Worm (Caenorhabditis elegans): ENCODE measurements around the gene C10B5.3.
A peak's percentile ranks its signal among the peaks of the same experiment; 100 is the strongest.
"Not testable (repeated sequence)": the region's sequence is repeated elsewhere in the genome, so short reads cannot be mapped to it uniquely, and the experiment has no call there.

Gene C10B5.3

ce11 chrV:8536213-8536612 lies 51.8 kb downstream of the C10B5.3 start, which contains the start of gene his-39:
Gene his-39 (plus strand): TSS chrV:8536513.
- TF ChIP-seq ceh-28 (tag; optimal IDR thresholded peaks at IDR 0.05), result no peak

DNA sequence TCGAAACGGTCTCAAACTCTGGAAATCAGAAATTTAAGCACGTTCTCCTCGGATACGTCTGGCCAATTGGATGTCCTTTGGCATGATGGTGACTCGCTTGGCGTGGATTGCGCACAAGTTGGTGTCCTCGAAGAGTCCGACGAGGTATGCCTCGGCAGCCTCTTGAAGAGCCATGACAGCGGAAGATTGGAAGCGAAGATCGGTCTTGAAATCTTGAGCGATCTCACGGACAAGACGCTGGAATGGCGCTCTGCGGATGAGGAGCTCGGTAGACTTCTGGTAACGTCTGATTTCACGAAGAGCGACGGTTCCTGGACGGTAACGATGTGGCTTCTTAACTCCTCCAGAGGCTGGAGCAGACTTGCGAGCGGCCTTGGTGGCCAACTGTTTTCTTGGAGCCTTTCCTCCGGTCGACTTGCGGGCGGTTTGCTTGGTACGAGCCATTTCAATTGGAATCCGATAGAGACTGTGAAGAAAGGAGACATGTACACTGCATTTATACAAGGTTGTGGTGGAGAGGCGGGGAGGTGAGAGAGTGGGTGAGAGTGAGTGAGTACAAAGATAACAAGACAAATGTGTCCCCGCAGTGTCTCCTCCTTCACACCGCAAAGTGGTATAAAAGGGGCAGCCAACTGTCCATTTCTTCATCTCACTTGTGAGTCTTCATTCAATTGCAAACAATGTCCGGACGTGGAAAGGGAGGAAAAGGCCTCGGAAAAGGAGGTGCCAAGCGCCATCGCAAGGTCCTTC lies 53.3 kb downstream of the C10B5.3 start, which contains the start of the genes his-6 and his-5:
TSS of gene his-6 (minus strand) at position 444 of the 750 bp plus-strand sequence.
TSS of gene his-5 (plus strand) at position 681 of the 750 bp plus-strand sequence.
- TF ChIP-seq egl-43 (GFP tag; IDR thresholded peaks at IDR 0.05), result peak; percentile 56; the same call in 1 of the 2 replicates
- peak; percentile 14; the same call in 1 of the 2 replicates for TF ChIP-seq tra-1 (GFP tag; IDR thresholded peaks at IDR 0.05)
- TF ChIP-seq hmg-1.1 (GFP tag; IDR thresholded peaks at IDR 0.05), result peak; percentile 30; the same call in 1 of the 2 replicates
- peak; percentile 89 for TF ChIP-seq pha-4 (GFP tag; IDR thresholded peaks at IDR 0.05)
- TF ChIP-seq pha-4 (tag; optimal IDR thresholded peaks at IDR 0.05), result not testable (repeated sequence)
- TF ChIP-seq T26A8.4 (GFP tag; IDR thresholded peaks at IDR 0.05), result peak; percentile 80
- TF ChIP-seq mes-2 (tag; optimal IDR thresholded peaks at IDR 0.05; ENCODE audit: poor library complexity, severe bottlenecking), result peak; percentile 48
- 0 out of 2 replicates have a peak, but pooled peaks have one; percentile 27 for TF ChIP-seq dmd-9 (GFP tag; IDR thresholded peaks at IDR 0.05)
- TF ChIP-seq dmd-6 (GFP tag; IDR thresholded peaks at IDR 0.05), result peak; percentile 66
- peak; percentile 80 for TF ChIP-seq nhr-42 (GFP tag; IDR thresholded peaks at IDR 0.05)
- TF ChIP-seq F10B5.3 (tag; optimal IDR thresholded peaks at IDR 0.05), result peak; percentile 60
- peak; percentile 4 for TF ChIP-seq aha-1 (tag)
- TF ChIP-seq mxl-3 (GFP tag; optimal IDR thresholded peaks at IDR 0.05), result peak; percentile 5
- TF ChIP-seq duxl-1 (tag; optimal IDR thresholded peaks at IDR 0.05; ENCODE audit: poor library complexity), result peak; percentile 16
- peak; percentile 74; the same call in 1 of the 2 replicates for TF ChIP-seq php-3 (GFP tag; IDR thresholded peaks at IDR 0.05)
- 0 out of 2 replicates have a peak, but pooled peaks have one; percentile 12 for TF ChIP-seq lin-29 (GFP tag; IDR thresholded peaks at IDR 0.05)
- peak; percentile 70 for TF ChIP-seq set-16 (GFP tag; IDR thresholded peaks at IDR 0.05)
- peak; percentile 64 for TF ChIP-seq hlh-11 (tag; optimal IDR thresholded peaks at IDR 0.05)
- TF ChIP-seq lin-1 (GFP tag; IDR thresholded peaks at IDR 0.05), result 0 out of 2 replicates have a peak, but pooled peaks have one; percentile 16
- TF ChIP-seq nhr-102 (tag; optimal IDR thresholded peaks at IDR 0.05), result peak; percentile 61

DNA sequence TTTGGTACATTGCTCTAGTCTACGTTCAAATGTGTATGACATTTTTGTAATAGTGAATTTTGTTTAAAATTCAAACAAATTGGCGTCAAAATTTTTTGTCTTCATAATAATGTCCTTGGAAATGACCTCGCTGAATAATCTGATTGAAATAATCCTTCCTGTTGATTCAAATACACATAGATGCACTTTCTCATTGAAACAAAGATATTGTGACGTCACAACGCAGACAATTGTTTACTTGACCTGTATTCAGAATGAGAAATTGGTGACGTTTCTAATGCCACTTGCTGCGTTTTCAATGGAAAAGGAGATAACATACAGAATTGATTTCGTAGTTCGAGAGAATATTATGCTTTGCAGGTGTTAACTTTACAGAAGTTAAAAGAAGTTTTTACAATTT lies 54.1 kb downstream of the C10B5.3 start:
- TF ChIP-seq saeg-2 (GFP tag; IDR thresholded peaks at IDR 0.05), result no peak
- no peak for TF ChIP-seq lin-13 (GFP tag; optimal IDR thresholded peaks at IDR 0.05)
- TF ChIP-seq F10B5.3 (tag; optimal IDR thresholded peaks at IDR 0.05), result no peak
- no peak for TF ChIP-seq vab-7 (GFP tag; IDR thresholded peaks at IDR 0.05)
- TF ChIP-seq egl-27 (tag; optimal IDR thresholded peaks at IDR 0.05), result no peak
- no peak for TF ChIP-seq ceh-44 (GFP tag; IDR thresholded peaks at IDR 0.05)
- no peak for TF ChIP-seq mdt-29 (GFP tag; IDR thresholded peaks at IDR 0.05)
- no peak for TF ChIP-seq ceh-62 (tag; optimal IDR thresholded peaks at IDR 0.05)
- no peak for TF ChIP-seq ctbp-1 (GFP tag; IDR thresholded peaks at IDR 0.05)
- TF ChIP-seq aha-1 (tag), result no peak
- TF ChIP-seq nhr-25 (tag; optimal IDR thresholded peaks at IDR 0.05; ENCODE audit: borderline replicate concordance, insufficient read depth), result no peak
- TF ChIP-seq madf-5 (GFP tag; IDR thresholded peaks at IDR 0.05), result no peak
- no peak for TF ChIP-seq ama-1 (optimal IDR thresholded peaks at IDR 0.05)
- TF ChIP-seq madf-9 (GFP tag; conservative IDR thresholded peaks at IDR 0.05), result no peak
- no peak for TF ChIP-seq lsy-2 (tag; optimal IDR thresholded peaks at IDR 0.05)
- TF ChIP-seq lim-7 (GFP tag; IDR thresholded peaks at IDR 0.05), result no peak
- TF ChIP-seq nhr-42 (GFP tag; IDR thresholded peaks at IDR 0.05), result no peak

All from whole organism, L4 larva.